Worm (Caenorhabditis elegans) whole organism, L4/young adult: ENCODE data around the gene ttr-21.

Source experiments
- W03F9.2 ChIP-seq: fragments of 150-350 bp; optimal IDR thresholded peaks from 2 replicates; lab custom pipeline; 2014; ENCODE audit warnings: missing biosample characterization, missing genetic modification characterization
- him-1 ChIP-seq: sonication (generic microtip); optimal IDR thresholded peaks from 2 replicates; lab custom pipeline; 2016; ENCODE audit warnings: missing genotype, missing genetic modification reagents, missing genetic modification characterization, missing compliant biosample characterization

DNA sequence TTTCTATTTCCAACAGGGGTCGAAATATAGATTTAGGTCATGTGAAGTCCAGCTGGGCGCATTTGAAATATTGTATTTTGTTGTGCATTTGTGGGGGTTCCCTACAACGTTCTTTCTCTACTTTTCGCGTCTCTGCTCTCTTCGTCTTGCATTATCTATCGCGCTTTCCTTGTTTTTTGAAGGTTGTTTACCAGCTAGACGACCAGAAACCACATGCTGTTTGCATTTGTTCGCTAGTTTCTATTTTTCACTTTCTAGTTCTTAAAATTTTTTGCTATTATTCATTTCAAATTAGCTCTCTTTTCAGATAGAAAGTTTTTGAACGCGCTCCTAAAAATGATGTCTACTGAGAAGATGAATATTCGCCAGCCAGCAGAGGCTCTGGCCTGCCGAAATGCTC lies 14.8 kb downstream of the ttr-21 start, which contains the start of gene F55B12.10:
- no peak for TF ChIP-seq W03F9.2 (tag; lab: Kevin White, UChicago)
- TF ChIP-seq him-1, result no peak
